Fruit fly (Drosophila melanogaster) whole organism, embryonic: ENCODE results near the gene CG32459.
A peak's percentile ranks its signal among the peaks of the same experiment; 100 is the strongest.

Experiments used
- Adf1 ChIP-seq: fragments of 200-800 bp; sonication (Bioruptor generic); IDR thresholded peaks from 2 replicates; pipeline ENCODE4 v1.3.6; 2022; ENCODE audit warnings: missing biosample characterization, missing genetic modification characterization
- Atf3 ChIP-seq: fragments of 200-800 bp; sonication (Bioruptor generic); optimal IDR thresholded peaks from 3 replicates; lab custom pipeline; 2016; ENCODE audit warnings: missing biosample characterization, missing genetic modification characterization
- B-H2 ChIP-seq: fragments of 200-800 bp; sonication (Bioruptor generic); optimal IDR thresholded peaks from 2 replicates; lab custom pipeline; 2018; ENCODE audit warnings: missing biosample characterization, mild to moderate bottlenecking, missing genetic modification characterization
- Bdp1 ChIP-seq: fragments of 200-800 bp; sonication (Bioruptor generic); optimal IDR thresholded peaks from 3 replicates; lab custom pipeline; 2016; ENCODE audit warnings: missing biosample characterization, missing genetic modification characterization
- CG10209 ChIP-seq: fragments of 200-800 bp; sonication (Bioruptor generic); optimal IDR thresholded peaks from 3 replicates; lab custom pipeline; 2017; ENCODE audit warnings: missing biosample characterization, mild to moderate bottlenecking, missing genetic modification characterization, missing genetic modification reagents
- CG10431 ChIP-seq: fragments of 200-800 bp; sonication (Bioruptor generic); optimal IDR thresholded peaks from 3 replicates; lab custom pipeline; 2018; ENCODE audit warnings: missing biosample characterization, mild to moderate bottlenecking, missing genetic modification characterization
- CG11398 ChIP-seq: fragments of 200-800 bp; sonication (Bioruptor generic); optimal IDR thresholded peaks from 2 replicates; lab custom pipeline; 2016; ENCODE audit warnings: missing biosample characterization, missing genetic modification characterization
- CG1529 ChIP-seq: fragments of 200-800 bp; sonication (Bioruptor generic); optimal IDR thresholded peaks from 3 replicates; lab custom pipeline; 2018; ENCODE audit warnings: missing biosample characterization, missing genetic modification characterization
- CG15479 ChIP-seq: fragments of 200-800 bp; sonication (Bioruptor generic); optimal IDR thresholded peaks from 3 replicates; lab custom pipeline; 2019; ENCODE audit warnings: missing biosample characterization, mild to moderate bottlenecking, missing genetic modification characterization, moderate library complexity
- CG30020 ChIP-seq: fragments of 200-800 bp; optimal IDR thresholded peaks from 2 replicates; lab custom pipeline; 2019; ENCODE audit warnings: missing biosample characterization, mild to moderate bottlenecking, missing genetic modification characterization, moderate library complexity
- CG4707 ChIP-seq: fragments of 200-800 bp; sonication (Bioruptor generic); optimal IDR thresholded peaks from 2 replicates; lab custom pipeline; 2018; ENCODE audit warnings: missing biosample characterization, mild to moderate bottlenecking, missing genetic modification characterization, moderate library complexity
- CG7271 ChIP-seq: fragments of 200-800 bp; sonication (Bioruptor generic); optimal IDR thresholded peaks from 2 replicates; lab custom pipeline; 2018; ENCODE audit warnings: missing biosample characterization, mild to moderate bottlenecking, missing genetic modification characterization, moderate library complexity
- CG9817 ChIP-seq: fragments of 200-800 bp; sonication (Bioruptor generic); optimal IDR thresholded peaks from 2 replicates; lab custom pipeline; 2018; ENCODE audit warnings: missing biosample characterization, mild to moderate bottlenecking, missing genetic modification characterization, moderate library complexity
- Drgx ChIP-seq: fragments of 200-800 bp; sonication (Bioruptor generic); IDR thresholded peaks from 2 replicates; pipeline ENCODE4 v1.3.6; 2022; ENCODE audit warnings: missing biosample characterization, missing genetic modification characterization
- Ets65A ChIP-seq: fragments of 200-800 bp; sonication (Bioruptor generic); peaks from one replicate; lab custom pipeline; 2016; ENCODE audit warnings: missing biosample characterization, missing genetic modification characterization
- Fer2 ChIP-seq: fragments of 200-800 bp; sonication (Bioruptor generic); optimal IDR thresholded peaks from 2 replicates; lab custom pipeline; 2018; ENCODE audit warnings: missing biosample characterization, mild to moderate bottlenecking, missing genetic modification characterization, moderate library complexity
- HLHmδ ChIP-seq: fragments of 200-800 bp; sonication (Bioruptor generic); optimal IDR thresholded peaks from 2 replicates; lab custom pipeline; 2018; ENCODE audit warnings: missing biosample characterization, mild to moderate bottlenecking, missing genetic modification characterization, moderate library complexity
- HmgZ ChIP-seq: fragments of 200-800 bp; sonication (Bioruptor generic); optimal IDR thresholded peaks from 2 replicates; lab custom pipeline; 2018; ENCODE audit warnings: missing biosample characterization, mild to moderate bottlenecking, missing genetic modification characterization
- MBD-R2 ChIP-seq: fragments of 200-800 bp; sonication (Bioruptor generic); IDR thresholded peaks from 2 replicates; pipeline ENCODE4 v1.3.6; 2022; ENCODE audit warnings: missing biosample characterization, missing genetic modification characterization
- Med ChIP-seq: fragments of 200-800 bp; sonication (Bioruptor generic); peaks from one replicate; lab custom pipeline; 2016; ENCODE audit warnings: missing biosample characterization, missing genetic modification characterization, mild to moderate bottlenecking, inconsistent platforms, moderate library complexity
- NFAT ChIP-seq: fragments of 200-800 bp; sonication (Bioruptor generic); IDR thresholded peaks from 2 replicates; pipeline ENCODE4 v1.3.6; 2022; ENCODE audit warnings: missing biosample characterization, missing genetic modification characterization
- Nf-YB ChIP-seq: fragments of 200-800 bp; sonication (Bioruptor generic); optimal IDR thresholded peaks from 3 replicates; lab custom pipeline; 2019; ENCODE audit warnings: missing biosample characterization, mild to moderate bottlenecking, missing genetic modification characterization, moderate library complexity
- Nf-YC ChIP-seq: fragments of 200-800 bp; optimal IDR thresholded peaks from 3 replicates; lab custom pipeline; 2019; ENCODE audit warnings: missing biosample characterization, mild to moderate bottlenecking, missing genetic modification characterization, moderate library complexity
- bab2 ChIP-seq: fragments of 200-800 bp; sonication (Bioruptor generic); optimal IDR thresholded peaks from 2 replicates; lab custom pipeline; 2016; ENCODE audit warnings: missing biosample characterization, missing genetic modification characterization
- da ChIP-seq: fragments of 200-800 bp; sonication (Bioruptor generic); optimal IDR thresholded peaks from 2 replicates; lab custom pipeline; 2016; ENCODE audit warnings: missing biosample characterization, missing genetic modification characterization
- dm ChIP-seq: fragments of 200-800 bp; sonication (Bioruptor generic); optimal IDR thresholded peaks from 3 replicates; lab custom pipeline; 2016; ENCODE audit warnings: missing biosample characterization, missing genetic modification characterization
- dysf ChIP-seq: fragments of 200-800 bp; sonication (Bioruptor generic); IDR thresholded peaks from 3 replicates; pipeline ENCODE4 v1.3.6; 2022; ENCODE audit warnings: missing biosample characterization, missing genetic modification characterization
- ftz-f1 ChIP-seq: fragments of 200-800 bp; sonication (Bioruptor generic); optimal IDR thresholded peaks from 2 replicates; lab custom pipeline; 2016; ENCODE audit warnings: missing biosample characterization, missing genetic modification characterization
- inv ChIP-seq: fragments of 200-800 bp; sonication (Bioruptor generic); IDR thresholded peaks from 2 replicates; pipeline ENCODE4 v1.3.6; 2022; ENCODE audit warnings: missing biosample characterization, missing genetic modification characterization; ENCODE audit not compliant: partially characterized antibody
- prd ChIP-seq, 3 experiments: fragments of >200 bp in 2 of 3; fragments of 200-800 bp in 1 of 3; sonication (Bioruptor generic) in 1 of 3; optimal IDR thresholded peaks in 2 of 3; IDR thresholded peaks in 1 of 3; 2 replicates in 2 of 3; 3 replicates in 1 of 3; pipeline versions ENCODE4 v1.3.6 to Lab custom; 2017 to 2022; ENCODE audit warnings: missing biosample characterization in 1 of 3, missing genetic modification characterization in 1 of 3
- pzg ChIP-seq: fragments of 200-800 bp; sonication (Bioruptor generic); optimal IDR thresholded peaks from 3 replicates; lab custom pipeline; 2018; ENCODE audit warnings: missing biosample characterization, mild to moderate bottlenecking, missing genetic modification characterization, moderate library complexity
- ro ChIP-seq: fragments of 200-800 bp; sonication (Bioruptor generic); IDR thresholded peaks from 2 replicates; pipeline ENCODE4 v1.3.6; 2022; ENCODE audit warnings: missing biosample characterization, missing genetic modification characterization
- sob ChIP-seq: fragments of 200-800 bp; sonication (Bioruptor generic); IDR thresholded peaks from 2 replicates; pipeline ENCODE4 v1.3.6; 2022; ENCODE audit warnings: missing biosample characterization, missing genetic modification characterization
- sr ChIP-seq: fragments of 200-800 bp; sonication (Bioruptor generic); IDR thresholded peaks from 3 replicates; pipeline ENCODE4 v1.3.6; 2022; ENCODE audit warnings: missing biosample characterization, missing genetic modification characterization

The CG32459 gene

dm6 chr3L:22822544-22823175 is 33.2 kb downstream of the CG32459 start (continued):
- TF ChIP-seq Atf3 (GFP tag; lab: Kevin White, UChicago) (no peak), CG4707 (no peak), HmgZ (no peak), CG10209 (GFP tag; lab: Kevin White, UChicago) (no peak), CG7271 (no peak), da (GFP tag; lab: Kevin White, UChicago) (no peak), dm (GFP tag; lab: Kevin White, UChicago) (no peak), prd (optimal IDR thresholded peaks at IDR 0.05; lab: Kevin White, UChicago) (no peak), prd (GFP tag; IDR thresholded peaks at IDR 0.05; lab: Robert Waterston, UW) (no peak), sob (GFP tag; lab: Robert Waterston, UW) (peak; percentile 22; the same call in 1 of the 2 replicates), bab2 (GFP tag; lab: Kevin White, UChicago) (no peak), Adf1 (GFP tag; lab: Robert Waterston, UW) (peak; percentile 82), pzg (no peak), CG11398 (GFP tag; lab: Kevin White, UChicago) (no peak), B-H2 (peak; percentile 51)

- no peak for TF ChIP-seq ro (GFP tag; lab: Robert Waterston, UW)
- no peak for TF ChIP-seq Fer2 (tag; lab: Kevin White, UChicago)
- 0 out of 3 replicates have a peak, but pooled peaks have one; percentile 15 for TF ChIP-seq sr (GFP tag; lab: Robert Waterston, UW)
- TF ChIP-seq CG30020 (tag; lab: Kevin White, UChicago), result no peak
- 0 out of 2 replicates have a peak, but pooled peaks have one; percentile 11 for TF ChIP-seq inv (GFP tag; lab: Robert Waterston, UW)
- no peak for TF ChIP-seq HLHmδ (GFP tag; lab: Kevin White, UChicago)
- TF ChIP-seq MBD-R2 (GFP tag; lab: Robert Waterston, UW), result no peak
- TF ChIP-seq CG10209 (GFP tag; lab: Kevin White, UChicago), result no peak
- TF ChIP-seq Drgx (GFP tag; lab: Robert Waterston, UW), result peak; percentile 30; the same call in 1 of the 2 replicates
- peak; percentile 27 for TF ChIP-seq Med (GFP tag; lab: Kevin White, UChicago)
- peak; percentile 77 for TF ChIP-seq Nf-YB (GFP tag; lab: Kevin White, UChicago)
- TF ChIP-seq ftz-f1 (GFP tag; lab: Kevin White, UChicago), result no peak
- no peak for TF ChIP-seq CG10431 (GFP tag; lab: Kevin White, UChicago)
- peak; percentile 52 for TF ChIP-seq Nf-YC (tag; lab: Kevin White, UChicago)
- TF ChIP-seq dysf (GFP tag; lab: Robert Waterston, UW), result 0 out of 3 replicates have a peak, but pooled peaks have one; percentile 6
- no peak for TF ChIP-seq Bdp1 (GFP tag; lab: Kevin White, UChicago)
- 0 out of 2 replicates have a peak, but pooled peaks have one; percentile 22 for TF ChIP-seq NFAT (GFP tag; lab: Robert Waterston, UW)
These were observed 34.5 kb downstream of the CG32459 start for dm6 chr3L:22821377-22821776.

dm6 chr3L:22820190-22820589 is 35.7 kb downstream of the CG32459 start:
- TF ChIP-seq CG1529 (GFP tag; lab: Kevin White, UChicago), result no peak
- TF ChIP-seq CG9817 (tag; lab: Kevin White, UChicago), result no peak
- TF ChIP-seq Ets65A (GFP tag; lab: Kevin White, UChicago), result peak; percentile 5
- TF ChIP-seq dysf (GFP tag; lab: Robert Waterston, UW), result 0 out of 3 replicates have a peak, but pooled peaks have one; percentile 26
- TF ChIP-seq CG15479, result peak; percentile 75
